Fruit fly (Drosophila melanogaster): Measurements from ENCODE around the gene dac.

DNA sequence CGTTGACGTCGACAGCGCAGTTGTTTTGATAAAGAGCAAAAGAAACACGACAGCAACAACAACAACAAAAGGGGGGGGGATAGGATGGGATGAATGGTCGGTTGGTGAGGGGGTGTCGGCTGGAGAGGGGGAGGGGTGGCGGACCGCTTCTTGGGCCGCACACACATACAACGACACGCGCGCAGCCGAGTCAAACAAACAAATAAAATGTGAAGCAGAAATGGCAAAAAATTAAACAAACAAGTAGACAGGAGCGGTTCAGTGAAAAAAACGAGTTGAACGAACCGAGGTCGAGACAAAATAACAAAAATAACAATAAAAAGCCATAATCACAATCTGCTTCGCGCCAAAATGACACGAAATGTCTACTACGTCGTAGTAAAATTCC is 47.6 kb upstream of the dac start:
- no peak for TF ChIP-seq Lpt (GFP tag; optimal IDR thresholded peaks at IDR 0.05)
- TF ChIP-seq CG15073 (GFP tag; optimal IDR thresholded peaks at IDR 0.05), result peak; percentile 4
- TF ChIP-seq pb (GFP tag; optimal IDR thresholded peaks at IDR 0.05), result no peak

Measured in whole organism, embryonic.